Worm (Caenorhabditis elegans): ENCODE results near the gene R10D12.6.

DNA sequence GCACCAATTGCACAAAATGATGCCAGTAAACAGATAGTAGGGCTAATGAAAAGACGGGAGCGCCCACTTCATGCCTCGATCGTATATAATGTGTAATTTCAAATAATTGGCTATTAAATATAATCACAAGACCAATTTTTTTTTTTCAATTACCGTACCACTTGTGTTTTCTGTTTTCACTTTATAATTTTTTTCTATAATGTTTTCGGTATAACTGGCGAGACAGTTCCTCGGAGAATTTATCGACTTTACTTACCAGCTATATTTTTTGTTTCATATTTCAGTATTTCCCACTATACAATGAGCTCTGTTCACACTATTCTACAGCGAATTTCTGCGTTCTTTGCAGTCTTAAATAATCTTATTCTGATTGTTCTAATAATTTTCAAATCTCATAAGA is 32.9 kb upstream of the R10D12.6 start, which contains the start of gene str-252:
- no peak for TF ChIP-seq ama-1 (optimal IDR thresholded peaks at IDR 0.05)
- TF ChIP-seq sea-1 (GFP tag; conservative IDR thresholded peaks at IDR 0.05) = no peak
- no peak for TF ChIP-seq tra-4 (tag; optimal IDR thresholded peaks at IDR 0.05)
- TF ChIP-seq hnd-1 (tag; optimal IDR thresholded peaks at IDR 0.05) = no peak
- no peak for TF ChIP-seq aly-1 (tag; optimal IDR thresholded peaks at IDR 0.05)
- TF ChIP-seq B0310.2 (tag; optimal IDR thresholded peaks at IDR 0.05) = no peak
- no peak for TF ChIP-seq ceh-36 (tag; optimal IDR thresholded peaks at IDR 0.05)
- TF ChIP-seq pes-1 (GFP tag; IDR thresholded peaks at IDR 0.05) = no peak
- no peak for TF ChIP-seq ets-7 (tag; optimal IDR thresholded peaks at IDR 0.05)
- no peak for TF ChIP-seq hmg-4 (GFP tag; optimal IDR thresholded peaks at IDR 0.05)

Measured in whole organism, early embryonic.